Fruit fly (Drosophila melanogaster) whole organism, embryonic: ENCODE results near the gene Rip11.

Source experiments
- Aef1 ChIP-seq: fragments of 200-800 bp; sonication (Bioruptor generic); IDR thresholded peaks from 3 replicates; pipeline ENCODE4 v1.3.6; 2022; ENCODE audit warnings: missing biosample characterization, missing genetic modification characterization
- Asciz ChIP-seq: fragments of 200-800 bp; sonication (Bioruptor generic); optimal IDR thresholded peaks from 2 replicates; lab custom pipeline; 2017; ENCODE audit warnings: missing biosample characterization, mild to moderate bottlenecking, missing genetic modification characterization, missing genetic modification reagents
- B-H1 ChIP-seq: fragments of 200-800 bp; sonication (Bioruptor generic); IDR thresholded peaks from 3 replicates; pipeline ENCODE4 v1.3.6; 2022; ENCODE audit warnings: missing biosample characterization, missing genetic modification characterization
- Bdp1 ChIP-seq: fragments of 200-800 bp; sonication (Bioruptor generic); optimal IDR thresholded peaks from 3 replicates; lab custom pipeline; 2016; ENCODE audit warnings: missing biosample characterization, missing genetic modification characterization
- CG10431 ChIP-seq: fragments of 200-800 bp; sonication (Bioruptor generic); optimal IDR thresholded peaks from 3 replicates; lab custom pipeline; 2018; ENCODE audit warnings: missing biosample characterization, mild to moderate bottlenecking, missing genetic modification characterization
- CG12155 ChIP-seq: fragments of 200-800 bp; sonication (Bioruptor generic); optimal IDR thresholded peaks from 3 replicates; lab custom pipeline; 2016; ENCODE audit warnings: missing biosample characterization, missing genetic modification characterization
- CG12219 ChIP-seq: fragments of 200-800 bp; sonication (Bioruptor generic); optimal IDR thresholded peaks from 3 replicates; lab custom pipeline; 2018; ENCODE audit warnings: missing biosample characterization, mild to moderate bottlenecking, missing genetic modification characterization
- CG1233 ChIP-seq: fragments of 200-800 bp; sonication (Bioruptor generic); optimal IDR thresholded peaks from 4 replicates; lab custom pipeline; 2018; ENCODE audit warnings: missing biosample characterization, mild to moderate bottlenecking, missing genetic modification characterization
- CG12942 ChIP-seq: fragments of 200-800 bp; sonication (Bioruptor generic); optimal IDR thresholded peaks from 3 replicates; lab custom pipeline; 2016; ENCODE audit warnings: missing biosample characterization, missing genetic modification characterization
- CG15269 ChIP-seq: fragments of 200-800 bp; sonication (Bioruptor generic); optimal IDR thresholded peaks from 2 replicates; lab custom pipeline; 2018; ENCODE audit warnings: missing biosample characterization, mild to moderate bottlenecking, missing genetic modification characterization, moderate library complexity
- CG17186 ChIP-seq: fragments of 200-800 bp; sonication (Bioruptor generic); optimal IDR thresholded peaks from 3 replicates; lab custom pipeline; 2017; ENCODE audit warnings: missing biosample characterization, missing genetic modification reagents, missing genetic modification characterization
- CG2116 ChIP-seq: fragments of 200-800 bp; sonication (Bioruptor generic); optimal IDR thresholded peaks from 3 replicates; lab custom pipeline; 2018; ENCODE audit warnings: missing biosample characterization, mild to moderate bottlenecking, missing genetic modification characterization
- CG31388 ChIP-seq: fragments of 200-800 bp; sonication (Bioruptor generic); optimal IDR thresholded peaks from 2 replicates; lab custom pipeline; 2016; ENCODE audit warnings: missing biosample characterization, missing genetic modification characterization
- CG31441 ChIP-seq: fragments of 200-800 bp; sonication (Bioruptor generic); IDR thresholded peaks from 2 replicates; pipeline ENCODE4 v1.3.6; 2022; ENCODE audit warnings: missing biosample characterization, missing genetic modification characterization
- CG32772 ChIP-seq: fragments of 200-800 bp; sonication (Bioruptor generic); IDR thresholded peaks from 2 replicates; pipeline ENCODE4 v1.3.6; 2022; ENCODE audit warnings: missing biosample characterization, missing genetic modification characterization
- CG33557 ChIP-seq: fragments of 200-800 bp; sonication (Bioruptor generic); optimal IDR thresholded peaks from 2 replicates; lab custom pipeline; 2019; ENCODE audit warnings: missing biosample characterization, mild to moderate bottlenecking, missing genetic modification characterization, moderate library complexity
- CG3995 ChIP-seq: fragments of 200-800 bp; sonication (Bioruptor generic); optimal IDR thresholded peaks from 3 replicates; lab custom pipeline; 2016; ENCODE audit warnings: missing biosample characterization, missing genetic modification characterization
- CG4360 ChIP-seq: fragments of 200-800 bp; sonication (Bioruptor generic); IDR thresholded peaks from 2 replicates; pipeline ENCODE4 v1.3.6; 2022; ENCODE audit warnings: missing biosample characterization, missing genetic modification characterization
- CG6272 ChIP-seq: fragments of 200-800 bp; sonication (Bioruptor generic); IDR thresholded peaks from 2 replicates; pipeline ENCODE4 v1.3.6; 2022; ENCODE audit warnings: missing biosample characterization, missing genetic modification characterization
- CTCF ChIP-seq: fragments of 200-800 bp; sonication (Bioruptor generic); optimal IDR thresholded peaks from 2 replicates; lab custom pipeline; 2017; ENCODE audit warnings: missing biosample characterization, mild to moderate bottlenecking, missing genetic modification characterization, moderate library complexity
- Camta ChIP-seq: fragments of 200-800 bp; sonication (Bioruptor generic); optimal IDR thresholded peaks from 2 replicates; lab custom pipeline; 2016; ENCODE audit warnings: missing biosample characterization, missing genetic modification characterization
- Chrac-16 ChIP-seq: fragments of 200-800 bp; sonication (Bioruptor generic); optimal IDR thresholded peaks from 3 replicates; lab custom pipeline; 2016; ENCODE audit warnings: missing biosample characterization, missing genetic modification characterization
- Drgx ChIP-seq: fragments of 200-800 bp; sonication (Bioruptor generic); IDR thresholded peaks from 2 replicates; pipeline ENCODE4 v1.3.6; 2022; ENCODE audit warnings: missing biosample characterization, missing genetic modification characterization
- Ets97D ChIP-seq: fragments of 200-800 bp; sonication (Bioruptor generic); optimal IDR thresholded peaks from 3 replicates; lab custom pipeline; 2016; ENCODE audit warnings: missing biosample characterization, missing genetic modification characterization
- HHEX ChIP-seq: fragments of 200-800 bp; sonication (Bioruptor generic); optimal IDR thresholded peaks from 3 replicates; lab custom pipeline; 2017; ENCODE audit warnings: missing biosample characterization, mild to moderate bottlenecking, missing genetic modification characterization, missing genetic modification reagents
- HLH3B ChIP-seq: fragments of 200-800 bp; sonication (Bioruptor generic); IDR thresholded peaks from 2 replicates; pipeline ENCODE4 v1.3.6; 2022; ENCODE audit warnings: missing biosample characterization, missing genetic modification characterization
- PHDP ChIP-seq: fragments of 200-800 bp; sonication (Bioruptor generic); optimal IDR thresholded peaks from 3 replicates; lab custom pipeline; 2018; ENCODE audit warnings: missing biosample characterization, mild to moderate bottlenecking, missing genetic modification characterization, moderate library complexity
- Sox100B ChIP-seq: fragments of 200-800 bp; sonication (Bioruptor generic); optimal IDR thresholded peaks from 3 replicates; lab custom pipeline; 2018; ENCODE audit warnings: missing biosample characterization, mild to moderate bottlenecking, missing genetic modification characterization
- Tbp ChIP-seq: fragments of >200 bp; optimal IDR thresholded peaks from 2 replicates; lab custom pipeline; 2018; ENCODE audit warnings: missing biosample characterization, missing genetic modification characterization
- Vsx1 ChIP-seq: fragments of 200-800 bp; sonication (Bioruptor generic); optimal IDR thresholded peaks from 2 replicates; lab custom pipeline; 2017; ENCODE audit warnings: missing biosample characterization, mild to moderate bottlenecking, missing genetic modification characterization, missing genetic modification reagents
- bab2 ChIP-seq: fragments of 200-800 bp; sonication (Bioruptor generic); optimal IDR thresholded peaks from 2 replicates; lab custom pipeline; 2016; ENCODE audit warnings: missing biosample characterization, missing genetic modification characterization
- chm ChIP-seq: fragments of 200-800 bp; sonication (Bioruptor generic); IDR thresholded peaks from 2 replicates; pipeline ENCODE4 v1.3.6; 2022; ENCODE audit warnings: missing biosample characterization, missing genetic modification characterization
- chn ChIP-seq: fragments of 200-800 bp; sonication (Bioruptor generic); optimal IDR thresholded peaks from 2 replicates; lab custom pipeline; 2016; ENCODE audit warnings: missing biosample characterization, missing genetic modification characterization
- dati ChIP-seq: fragments of 200-800 bp; sonication (Bioruptor generic); IDR thresholded peaks from 2 replicates; pipeline ENCODE4 v1.3.6; 2022; ENCODE audit warnings: missing biosample characterization, missing genetic modification characterization
- dysf ChIP-seq: fragments of 200-800 bp; sonication (Bioruptor generic); IDR thresholded peaks from 3 replicates; pipeline ENCODE4 v1.3.6; 2022; ENCODE audit warnings: missing biosample characterization, missing genetic modification characterization
- ems ChIP-seq: fragments of 200-800 bp; sonication (Bioruptor generic); optimal IDR thresholded peaks from 3 replicates; lab custom pipeline; 2016; ENCODE audit warnings: missing biosample characterization, missing genetic modification characterization
- fd96Cb ChIP-seq: fragments of 200-800 bp; sonication (Bioruptor generic); optimal IDR thresholded peaks from 2 replicates; lab custom pipeline; 2018; ENCODE audit warnings: missing biosample characterization, mild to moderate bottlenecking, missing genetic modification characterization, moderate library complexity
- gfzf ChIP-seq: fragments of 200-800 bp; sonication (Bioruptor generic); optimal IDR thresholded peaks from 2 replicates; lab custom pipeline; 2016; ENCODE audit warnings: missing biosample characterization, mild to moderate bottlenecking, missing genetic modification characterization, moderate library complexity
- gsb ChIP-seq: fragments of 200-800 bp; sonication (Bioruptor generic); IDR thresholded peaks from 2 replicates; pipeline ENCODE4 v1.3.6; 2022; ENCODE audit warnings: missing biosample characterization, missing genetic modification characterization
- hb ChIP-seq: fragments of 200-800 bp; sonication (Bioruptor generic); IDR thresholded peaks from 3 replicates; pipeline ENCODE4 v1.3.6; 2022; ENCODE audit warnings: missing biosample characterization, missing genetic modification characterization; ENCODE audit not compliant: partially characterized antibody
- hkb ChIP-seq, 2 experiments: fragments of 200-800 bp in 1 of 2; fragments of >200 bp in 1 of 2; sonication (Bioruptor generic) in 1 of 2; IDR thresholded peaks in 1 of 2; optimal IDR thresholded peaks in 1 of 2; 2 replicates each; pipeline versions ENCODE4 v1.3.6 to Lab custom; 2017 to 2022; ENCODE audit warnings: missing biosample characterization in 1 of 2, missing genetic modification characterization in 1 of 2
- kni ChIP-seq: fragments of 200-800 bp; sonication (Bioruptor generic); optimal IDR thresholded peaks from 3 replicates; lab custom pipeline; 2017; ENCODE audit warnings: mild to moderate bottlenecking, missing biosample characterization, missing genetic modification reagents, missing genetic modification characterization
- knrl ChIP-seq: fragments of 200-800 bp; sonication (Bioruptor generic); IDR thresholded peaks from 3 replicates; pipeline ENCODE4 v1.3.6; 2022; ENCODE audit warnings: missing biosample characterization, missing genetic modification characterization; ENCODE audit not compliant: partially characterized antibody
- oc ChIP-seq: fragments of 200-800 bp; sonication (Bioruptor generic); optimal IDR thresholded peaks from 2 replicates; lab custom pipeline; 2018; ENCODE audit warnings: missing biosample characterization, mild to moderate bottlenecking, missing genetic modification characterization, moderate library complexity
- pfk ChIP-seq: fragments of 200-800 bp; sonication (Bioruptor generic); optimal IDR thresholded peaks from 2 replicates; lab custom pipeline; 2018; ENCODE audit warnings: missing biosample characterization, mild to moderate bottlenecking, missing genetic modification characterization, moderate library complexity
- psq ChIP-seq: fragments of 200-800 bp; sonication (Bioruptor generic); optimal IDR thresholded peaks from 2 replicates; lab custom pipeline; 2017; ENCODE audit warnings: missing biosample characterization, missing genetic modification characterization
- pum ChIP-seq: fragments of 200-800 bp; sonication (Bioruptor generic); optimal IDR thresholded peaks from 2 replicates; lab custom pipeline; 2016; ENCODE audit warnings: missing biosample characterization, missing genetic modification characterization
- sima ChIP-seq: fragments of 200-800 bp; sonication (Bioruptor generic); optimal IDR thresholded peaks from 2 replicates; lab custom pipeline; 2016; ENCODE audit warnings: missing biosample characterization, missing genetic modification characterization
- slou ChIP-seq: fragments of 200-800 bp; sonication (Bioruptor generic); optimal IDR thresholded peaks from 3 replicates; lab custom pipeline; 2016; ENCODE audit warnings: missing biosample characterization, missing genetic modification characterization
- trh ChIP-seq: fragments of 200-800 bp; sonication (Bioruptor generic); optimal IDR thresholded peaks from 2 replicates; lab custom pipeline; 2016; ENCODE audit warnings: missing biosample characterization, missing genetic modification characterization
- twi ChIP-seq: fragments of 200-800 bp; optimal IDR thresholded peaks from 2 replicates; lab custom pipeline; 2019; ENCODE audit warnings: missing biosample characterization, mild to moderate bottlenecking, missing genetic modification characterization, moderate library complexity
- yki ChIP-seq: fragments of >200 bp; optimal IDR thresholded peaks from 3 replicates; lab custom pipeline; 2018
- zfh2 ChIP-seq: fragments of 200-800 bp; sonication (Bioruptor generic); optimal IDR thresholded peaks from 2 replicates; lab custom pipeline; 2016; ENCODE audit warnings: missing biosample characterization, missing genetic modification characterization

The Rip11 gene

dm6 chrX:18657502-18657947 lies 10.1 kb upstream of the Rip11 start, which contains the start of gene fu (continued):
- TF ChIP-seq twi (tag; lab: Kevin White, UChicago) (no peak), CG31441 (peak; percentile 54), CG17186 (GFP tag; lab: Kevin White, UChicago) (no peak), ems (GFP tag; lab: Kevin White, UChicago) (no peak), Tbp (GFP tag; lab: Kevin White, UChicago) (no peak), hkb (optimal IDR thresholded peaks at IDR 0.05; lab: Kevin White, UChicago) (no peak), hkb (GFP tag; IDR thresholded peaks at IDR 0.05; lab: Robert Waterston, UW) (no peak), dati (no peak), Drgx (GFP tag; lab: Robert Waterston, UW) (no peak), Camta (no peak), CG12155 (no peak), Chrac-16 (GFP tag; lab: Kevin White, UChicago) (no peak), HLH3B (no peak), sima (GFP tag; lab: Kevin White, UChicago) (no peak), CG4360 (GFP tag; lab: Robert Waterston, UW) (no peak), zfh2 (GFP tag; lab: Kevin White, UChicago) (no peak), bab2 (GFP tag; lab: Kevin White, UChicago) (no peak), oc (no peak), CTCF (no peak), chn (GFP tag; lab: Kevin White, UChicago) (no peak), gfzf (GFP tag; lab: Kevin White, UChicago) (peak; percentile 60), Bdp1 (GFP tag; lab: Kevin White, UChicago) (no peak), fd96Cb (no peak), CG1233 (no peak), CG12942 (no peak), Asciz (no peak), HHEX (GFP tag; lab: Kevin White, UChicago) (no peak), psq (GFP tag; lab: Kevin White, UChicago) (no peak), chm (GFP tag; lab: Robert Waterston, UW) (no peak), yki (no peak), gsb (GFP tag; lab: Robert Waterston, UW) (no peak), CG10431 (GFP tag; lab: Kevin White, UChicago) (peak; percentile 12), CG31388 (no peak), CG12219 (GFP tag; lab: Kevin White, UChicago) (peak; percentile 8), CG33557 (GFP tag; lab: Kevin White, UChicago) (no peak), CG15269 (tag; lab: Kevin White, UChicago) (peak; percentile 28), Sox100B (GFP tag; lab: Kevin White, UChicago) (no peak), hb (GFP tag; lab: Robert Waterston, UW) (no peak), kni (GFP tag; lab: Kevin White, UChicago) (no peak), dysf (no peak), slou (GFP tag; lab: Kevin White, UChicago) (no peak), CG6272 (no peak), pum (GFP tag; lab: Kevin White, UChicago) (no peak), Aef1 (no peak), knrl (GFP tag; lab: Robert Waterston, UW) (no peak), B-H1 (GFP tag; lab: Robert Waterston, UW) (no peak), Ets97D (GFP tag; lab: Kevin White, UChicago) (no peak), CG3995 (GFP tag; lab: Kevin White, UChicago) (no peak), PHDP (tag; lab: Kevin White, UChicago) (peak; percentile 10), Vsx1 (no peak), trh (GFP tag; lab: Kevin White, UChicago) (no peak), CG32772 (GFP tag; lab: Robert Waterston, UW) (no peak), CG2116 (GFP tag; lab: Kevin White, UChicago) (peak; percentile 39), pfk (GFP tag; lab: Kevin White, UChicago) (no peak)
